Worm (Caenorhabditis elegans): ENCODE results near the gene pals-40.
"Not testable (repeated sequence)": the region's sequence is repeated elsewhere in the genome, so short reads cannot be mapped to it uniquely, and the experiment has no call there.

Gene pals-40

ce11 chrIII:1374355-1374807 lies 3.4 kb downstream of the pals-40 start, which contains the start of gene Y82E9BR.20:
TSS of gene Y82E9BR.20 (plus strand) at chrIII:1374405.
- TF ChIP-seq nhr-129 (tag; optimal IDR thresholded peaks at IDR 0.05): no peak
- no peak for TF ChIP-seq unc-55 (GFP tag; optimal IDR thresholded peaks at IDR 0.05)
- no peak for TF ChIP-seq mbf-1 (tag; optimal IDR thresholded peaks at IDR 0.05)
- no peak for TF ChIP-seq lsy-2 (tag; optimal IDR thresholded peaks at IDR 0.05)
- TF ChIP-seq nhr-23 (tag; optimal IDR thresholded peaks at IDR 0.05): no peak
- TF ChIP-seq blmp-1 (tag; optimal IDR thresholded peaks at IDR 0.05; ENCODE audit: insufficient read depth): no peak
- no peak for TF ChIP-seq sma-9 (GFP tag; optimal IDR thresholded peaks at IDR 0.05)
- TF ChIP-seq sma-9 (tag; optimal IDR thresholded peaks at IDR 0.05): no peak
- no peak for TF ChIP-seq nhr-11 (tag; optimal IDR thresholded peaks at IDR 0.05)
- TF ChIP-seq dmd-4 (tag; optimal IDR thresholded peaks at IDR 0.05): no peak

- TF ChIP-seq blmp-1 (tag; optimal IDR thresholded peaks at IDR 0.05; ENCODE audit: insufficient read depth): no peak
- TF ChIP-seq ceh-82 (tag; optimal IDR thresholded peaks at IDR 0.05): no peak
These were observed 5.2 kb downstream of the pals-40 start for ce11 chrIII:1372563-1372962.

DNA sequence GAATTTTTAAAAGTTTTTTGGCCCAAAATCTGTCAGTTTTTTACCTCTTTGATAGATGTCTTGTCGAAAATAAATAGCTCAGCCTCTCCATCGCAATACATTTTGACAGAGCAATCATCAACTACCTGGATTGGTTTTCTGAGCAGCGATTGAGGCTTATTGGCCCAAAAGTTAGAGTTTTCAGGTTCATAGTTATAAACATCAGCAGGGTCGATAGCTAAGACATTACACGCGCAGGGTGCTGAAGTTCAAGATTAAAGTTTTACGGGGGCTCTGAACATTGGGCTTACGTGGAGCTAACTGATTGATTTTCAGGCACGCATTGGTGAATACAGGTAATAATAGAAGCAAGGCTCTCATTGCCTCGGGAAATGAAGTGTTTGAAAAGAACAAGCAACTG lies 18.1 kb downstream of the pals-40 start, which contains the start of gene Y82E9BR.9:
TSS of gene Y82E9BR.9 (minus strand) at position 101 of the 400 bp plus-strand sequence.
- TF ChIP-seq ztf-1 (GFP tag; conservative IDR thresholded peaks at IDR 0.05) (no peak), ZK546.5 (tag; optimal IDR thresholded peaks at IDR 0.05) (no peak), lin-39 (tag; optimal IDR thresholded peaks at IDR 0.05) (no peak), fos-1 (tag; optimal IDR thresholded peaks at IDR 0.05) (no peak), nhr-12 (tag; optimal IDR thresholded peaks at IDR 0.05) (no peak), nhr-77 (tag; optimal IDR thresholded peaks at IDR 0.05) (no peak), dmd-4 (tag; optimal IDR thresholded peaks at IDR 0.05) (no peak), Y55F3AM.14 (GFP tag; optimal IDR thresholded peaks at IDR 0.05) (no peak), sma-9 (GFP tag; optimal IDR thresholded peaks at IDR 0.05) (no peak), sma-9 (tag; optimal IDR thresholded peaks at IDR 0.05) (no peak), skn-1 (tag; optimal IDR thresholded peaks at IDR 0.05) (no peak), snpc-4 (tag; optimal IDR thresholded peaks at IDR 0.05) (no peak), elt-3 (tag; optimal IDR thresholded peaks at IDR 0.05) (no peak), peb-1 (tag; optimal IDR thresholded peaks at IDR 0.05) (no peak), nhr-21 (tag; optimal IDR thresholded peaks at IDR 0.05) (no peak)

- not testable (repeated sequence) for TF ChIP-seq mab-5, peb-1, egl-27 (tag; optimal IDR thresholded peaks at IDR 0.05)
These were observed 19.8 kb downstream of the pals-40 start, which contains the start of gene Y82E9BR.8 for ce11 chrIII:1357973-1358372. TSS of gene Y82E9BR.8 (minus strand) at chrIII:1358073.

- no peak for TF ChIP-seq nhr-6 (tag; optimal IDR thresholded peaks at IDR 0.05)
- no peak for TF ChIP-seq nhr-25 (tag; optimal IDR thresholded peaks at IDR 0.05)
- TF ChIP-seq egl-27 (tag; optimal IDR thresholded peaks at IDR 0.05): no peak
These were observed 22.5 kb downstream of the pals-40 start, which contains the start of gene Y82E9BL.1 for ce11 chrIII:1355320-1355719. TSS of gene Y82E9BL.1 (minus strand) at chrIII:1355420.

DNA sequence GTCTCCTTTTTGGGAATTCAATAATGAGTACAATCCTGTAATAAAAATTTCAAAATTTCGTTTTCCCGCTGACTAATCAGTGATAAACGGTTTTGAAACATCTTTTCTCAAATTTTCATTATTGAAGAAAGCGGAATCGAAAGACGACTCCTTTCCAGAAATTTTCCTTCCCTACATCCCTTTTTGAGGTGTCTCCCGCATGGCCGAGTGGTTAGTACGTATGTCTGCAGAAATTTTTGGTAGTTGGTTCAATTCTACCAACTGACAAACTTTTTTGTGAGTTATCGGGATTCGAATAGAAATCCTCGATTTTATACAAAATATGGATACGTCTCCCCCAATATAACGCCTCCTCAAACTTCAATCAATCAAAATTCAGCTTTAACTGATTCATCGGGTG lies 23.3 kb downstream of the pals-40 start:
- TF ChIP-seq lsy-2 (tag; optimal IDR thresholded peaks at IDR 0.05): no peak

DNA sequence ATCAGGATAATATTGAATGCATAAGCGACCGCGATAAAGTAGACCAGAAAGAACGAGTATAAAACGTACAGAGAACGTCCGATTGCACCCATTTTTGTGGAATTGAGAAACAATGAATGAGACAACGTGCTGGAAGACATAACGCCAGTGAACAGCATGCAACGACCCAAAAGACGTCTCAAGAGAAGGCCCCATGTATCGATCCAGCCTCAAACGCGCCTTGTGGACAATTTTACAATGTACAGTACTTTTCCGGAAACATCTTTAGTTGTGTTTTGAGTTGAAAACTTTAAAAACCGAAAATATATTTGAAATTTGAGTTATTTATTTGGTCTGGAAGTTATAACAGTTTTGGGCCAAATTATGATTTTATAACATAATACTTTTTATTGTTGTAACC lies 27.1 kb downstream of the pals-40 start, which contains the start of gene Y82E9BL.3:
TSS of gene Y82E9BL.3 (minus strand) at position 101 of the 400 bp plus-strand sequence.
- no peak for TF ChIP-seq mdl-1 (tag; optimal IDR thresholded peaks at IDR 0.05)
- no peak for TF ChIP-seq sma-3 (GFP tag; optimal IDR thresholded peaks at IDR 0.05)
- no peak for TF ChIP-seq mbf-1 (tag; optimal IDR thresholded peaks at IDR 0.05)
- TF ChIP-seq peb-1 (tag; optimal IDR thresholded peaks at IDR 0.05): no peak
- no peak for TF ChIP-seq snpc-4 (tag; optimal IDR thresholded peaks at IDR 0.05)
- no peak for TF ChIP-seq Y55F3AM.14 (GFP tag; optimal IDR thresholded peaks at IDR 0.05)
- TF ChIP-seq nhr-77 (tag; optimal IDR thresholded peaks at IDR 0.05): no peak
- TF ChIP-seq unc-39 (tag; optimal IDR thresholded peaks at IDR 0.05): no peak
- TF ChIP-seq F13H6.1 (tag; optimal IDR thresholded peaks at IDR 0.05): no peak
- no peak for TF ChIP-seq C34F6.9 (tag; optimal IDR thresholded peaks at IDR 0.05)

All from whole organism, L2 larva.